Fruit fly (Drosophila melanogaster) whole organism, prepupa: ENCODE data around the gene CG3713.
A peak's percentile ranks its signal among the peaks of the same experiment; 100 is the strongest.

ENCODE experiments used
- CG10669 ChIP-seq: fragments of 200-800 bp; sonication (Bioruptor generic); optimal IDR thresholded peaks from 3 replicates; lab custom pipeline; 2018; ENCODE audit warnings: missing biosample characterization, mild to moderate bottlenecking, missing genetic modification characterization, moderate library complexity
- CG6163 ChIP-seq: fragments of 200-800 bp; sonication (Bioruptor generic); IDR thresholded peaks from 3 replicates; pipeline ENCODE4 v1.3.6; 2022; ENCODE audit warnings: missing biosample characterization, missing genetic modification characterization
- CG7368 ChIP-seq: fragments of 200-800 bp; sonication (Bioruptor generic); optimal IDR thresholded peaks from 3 replicates; lab custom pipeline; 2016; ENCODE audit warnings: missing biosample characterization, missing genetic modification characterization
- Sox102F ChIP-seq: fragments of 200-800 bp; sonication (Bioruptor generic); optimal IDR thresholded peaks from 2 replicates; lab custom pipeline; 2016; ENCODE audit warnings: missing biosample characterization, mild to moderate bottlenecking, missing genetic modification characterization

dm6 chrX:843489-843888, 3.5 kb downstream of the CG3713 start:
- TF ChIP-seq CG6163 (GFP tag; lab: Robert Waterston, UW) (no peak), CG10669 (peak; percentile 9), CG7368 (GFP tag; lab: Kevin White, UChicago) (no peak), Sox102F (GFP tag; lab: Kevin White, UChicago) (no peak)
